Fruit fly (Drosophila melanogaster): ENCODE data around the gene CG13255.

CG13255 gene

DNA sequence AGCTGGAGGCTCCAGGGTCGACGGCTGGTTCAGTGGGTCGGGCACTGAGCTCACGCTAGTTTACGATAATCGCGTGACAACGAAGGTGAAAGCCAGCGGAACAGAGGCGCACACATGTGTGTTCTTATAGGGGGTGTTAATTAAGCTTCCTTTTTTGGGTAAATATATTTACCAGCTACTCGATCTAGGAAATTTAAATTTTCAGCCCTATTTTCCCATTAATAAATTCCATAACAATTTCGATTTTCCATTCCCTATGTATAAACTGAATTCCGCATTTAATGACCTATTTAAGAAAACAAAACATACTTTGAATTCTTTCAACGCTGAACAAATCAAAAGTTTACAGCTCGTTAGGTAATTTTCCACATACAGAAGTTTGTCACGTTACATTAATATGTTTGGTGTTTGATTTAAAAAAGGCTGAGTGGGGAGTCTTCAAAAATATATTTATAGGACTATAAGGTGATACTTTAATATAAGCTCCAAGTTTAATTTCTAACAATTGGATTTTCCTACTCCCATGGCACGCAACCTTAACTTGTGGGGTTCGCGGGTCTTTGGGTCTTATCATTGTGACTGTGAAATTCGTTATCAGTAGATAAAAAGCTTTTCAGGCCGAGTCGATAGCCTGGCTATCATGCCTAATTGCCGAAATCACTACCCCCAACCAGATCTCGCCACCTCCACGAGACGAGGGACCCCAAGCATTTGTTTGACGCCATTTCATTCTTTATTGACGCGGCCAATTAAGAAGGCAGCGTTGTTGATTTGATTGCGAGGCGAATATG lies at the start of gene CG13255:
Gene CG13255 (plus strand): TSS at position 449 of the 791 bp plus-strand sequence.
- TF ChIP-seq lola (GFP tag; optimal IDR thresholded peaks at IDR 0.05): no peak
- peak; percentile 24 for TF ChIP-seq Sp1 (GFP tag; optimal IDR thresholded peaks at IDR 0.05)
- TF ChIP-seq brk (GFP tag; optimal IDR thresholded peaks at IDR 0.05): no peak
- peak; percentile 35 for TF ChIP-seq psq (GFP tag; optimal IDR thresholded peaks at IDR 0.05)
- peak; percentile 41 for TF ChIP-seq br (GFP tag; optimal IDR thresholded peaks at IDR 0.05)
- TF ChIP-seq HLH106 (tag; optimal IDR thresholded peaks at IDR 0.05): peak; percentile 50
- TF ChIP-seq ey (GFP tag; optimal IDR thresholded peaks at IDR 0.05): peak; percentile 61
- peak; percentile 52 for TF ChIP-seq fru (GFP tag; optimal IDR thresholded peaks at IDR 0.05)
- peak in 1 of 2 experiments; percentile 74 for TF ChIP-seq foxo (GFP tag; optimal IDR thresholded peaks at IDR 0.05)
- peak; percentile 26 for TF ChIP-seq Hr83 (GFP tag; optimal IDR thresholded peaks at IDR 0.05; ENCODE audit: poor library complexity, severe bottlenecking)
- TF ChIP-seq rgr (GFP tag; optimal IDR thresholded peaks at IDR 0.05): peak; percentile 27
- no peak for TF ChIP-seq jim (GFP tag; optimal IDR thresholded peaks at IDR 0.05)
- no peak for TF ChIP-seq Jra (GFP tag; optimal IDR thresholded peaks at IDR 0.05)
- peak; percentile 48 for TF ChIP-seq h (GFP tag; optimal IDR thresholded peaks at IDR 0.05)
- TF ChIP-seq dmrt93B (GFP tag; optimal IDR thresholded peaks at IDR 0.05): peak; percentile 39
- peak; percentile 50 for TF ChIP-seq tai (GFP tag; optimal IDR thresholded peaks at IDR 0.05)
- peak; percentile 49 for TF ChIP-seq Vsx2 (GFP tag; optimal IDR thresholded peaks at IDR 0.05; ENCODE audit: partially characterized antibody)
- TF ChIP-seq CG32264 (GFP tag; optimal IDR thresholded peaks at IDR 0.05): no peak
- peak; percentile 63 for TF ChIP-seq OdsH (GFP tag; optimal IDR thresholded peaks at IDR 0.05)

DNA sequence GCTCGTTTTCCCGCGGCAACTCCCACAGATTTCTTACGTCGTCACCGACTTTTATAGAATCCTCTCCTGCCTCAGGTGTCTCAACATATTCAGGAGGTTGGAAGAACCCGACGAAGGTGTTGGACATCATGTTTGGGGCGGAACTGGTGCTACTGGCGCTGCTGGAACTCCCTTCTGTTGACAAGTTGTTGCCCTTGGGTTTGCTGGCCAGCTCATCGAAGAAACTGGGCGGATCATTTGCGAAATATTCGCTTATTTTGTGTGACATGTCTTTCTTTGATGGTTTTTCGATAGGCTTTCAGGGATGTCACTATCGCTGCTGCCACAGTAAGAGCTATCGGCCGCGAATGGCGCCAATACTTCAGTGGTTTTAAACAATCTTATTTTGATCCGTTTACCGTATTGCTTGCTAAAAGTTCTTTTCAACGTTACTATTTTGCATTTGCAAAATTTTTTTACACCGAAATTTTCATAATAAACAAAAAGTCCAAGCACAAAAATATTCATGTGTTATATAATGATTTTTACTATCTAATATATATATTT lies 49.4 kb upstream of the CG13255 start, which contains the start of gene CG11396:
Gene CG11396 (minus strand): TSS at position 303 of the 546 bp plus-strand sequence.
- TF ChIP-seq GATAd (GFP tag; optimal IDR thresholded peaks at IDR 0.05) (no peak), usp (GFP tag; optimal IDR thresholded peaks at IDR 0.05) (no peak), brk (GFP tag; optimal IDR thresholded peaks at IDR 0.05) (no peak), Rel (GFP tag; optimal IDR thresholded peaks at IDR 0.05) (no peak), Rel (tag; optimal IDR thresholded peaks at IDR 0.05) (no peak), Hr83 (GFP tag; optimal IDR thresholded peaks at IDR 0.05; ENCODE audit: poor library complexity, severe bottlenecking) (peak; percentile 74), woc (GFP tag; optimal IDR thresholded peaks at IDR 0.05) (no peak), lola (GFP tag; optimal IDR thresholded peaks at IDR 0.05) (no peak)

DNA sequence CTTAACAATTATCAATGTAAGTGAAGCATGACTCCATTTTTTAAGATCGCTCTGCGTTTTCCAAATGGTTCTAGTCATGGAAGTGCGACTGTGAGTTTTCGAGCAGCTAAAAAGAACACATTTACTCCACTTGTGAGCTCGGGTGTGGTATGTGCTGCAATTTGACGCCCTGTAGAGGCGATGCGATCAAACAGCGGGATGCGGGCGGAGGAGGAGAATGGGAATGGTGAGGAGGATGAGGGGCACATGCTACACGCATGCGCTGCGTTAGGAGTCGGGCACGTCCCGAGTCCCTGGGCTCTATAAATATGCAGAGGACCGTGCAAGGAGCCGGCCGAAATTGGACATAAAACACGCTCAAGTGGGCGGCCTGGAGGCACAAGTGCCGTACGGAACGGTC lies 48.0 kb upstream of the CG13255 start:
- TF ChIP-seq foxo (GFP tag; optimal IDR thresholded peaks at IDR 0.05): no peak
- TF ChIP-seq jim (GFP tag; optimal IDR thresholded peaks at IDR 0.05): no peak
- TF ChIP-seq dmrt93B (GFP tag; optimal IDR thresholded peaks at IDR 0.05): no peak
- TF ChIP-seq brk (GFP tag; optimal IDR thresholded peaks at IDR 0.05): no peak
- TF ChIP-seq lola (GFP tag; optimal IDR thresholded peaks at IDR 0.05): no peak
- no peak for TF ChIP-seq CrebA (GFP tag; optimal IDR thresholded peaks at IDR 0.05; ENCODE audit: borderline replicate concordance)
- TF ChIP-seq Jra (GFP tag; optimal IDR thresholded peaks at IDR 0.05): no peak
- no peak for TF ChIP-seq woc (GFP tag; optimal IDR thresholded peaks at IDR 0.05)
- TF ChIP-seq dl (GFP tag; optimal IDR thresholded peaks at IDR 0.05; ENCODE audit: insufficient read depth in 1 of 2, partially characterized antibody in 2 of 2): no peak
- no peak for TF ChIP-seq Hr78 (GFP tag; optimal IDR thresholded peaks at IDR 0.05)
- no peak for TF ChIP-seq sv (GFP tag; optimal IDR thresholded peaks at IDR 0.05)
- no peak for TF ChIP-seq Hnf4 (GFP tag; optimal IDR thresholded peaks at IDR 0.05)
- no peak for TF ChIP-seq rgr (GFP tag; optimal IDR thresholded peaks at IDR 0.05)
- no peak for TF ChIP-seq Abd-B (GFP tag; optimal IDR thresholded peaks at IDR 0.05)
- no peak for TF ChIP-seq GATAd (GFP tag; optimal IDR thresholded peaks at IDR 0.05)
- no peak for TF ChIP-seq Vsx2 (GFP tag; optimal IDR thresholded peaks at IDR 0.05; ENCODE audit: partially characterized antibody)
- no peak for TF ChIP-seq CG9705 (GFP tag; optimal IDR thresholded peaks at IDR 0.05)
- no peak for TF ChIP-seq Dfd (GFP tag; optimal IDR thresholded peaks at IDR 0.05)
- TF ChIP-seq Hr83 (GFP tag; optimal IDR thresholded peaks at IDR 0.05; ENCODE audit: poor library complexity, severe bottlenecking): no peak
- no peak for TF ChIP-seq tai (GFP tag; optimal IDR thresholded peaks at IDR 0.05)

Measured in whole organism, wandering third instar larva.